Fruit fly (Drosophila melanogaster): ENCODE data around the gene CG31798.

Gene CG31798

DNA sequence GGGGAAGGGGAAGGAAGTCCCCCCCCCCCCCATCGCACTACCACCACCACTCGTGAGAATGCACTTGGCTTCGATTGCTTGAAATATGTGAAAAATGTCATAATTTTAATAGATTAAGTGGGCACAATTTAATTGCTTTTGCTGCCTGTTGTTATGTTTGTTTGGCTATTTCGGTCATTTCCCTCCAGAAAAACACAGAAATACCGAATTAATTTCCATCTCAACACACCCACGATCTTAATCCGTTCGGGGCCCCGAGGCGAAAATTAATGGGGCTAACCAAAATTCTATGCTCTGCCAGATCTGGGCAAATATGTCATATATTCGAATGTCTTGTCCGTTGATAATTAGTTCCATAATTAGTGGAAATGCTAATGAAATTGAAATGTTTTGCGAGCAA, 28.7 kb downstream of the CG31798 start:
- no peak for TF ChIP-seq EcR (GFP tag; optimal IDR thresholded peaks at IDR 0.05)
- no peak for TF ChIP-seq D1 (tag; optimal IDR thresholded peaks at IDR 0.05)
- TF ChIP-seq gl (tag; optimal IDR thresholded peaks at IDR 0.05), result no peak
- TF ChIP-seq CG13204 (GFP tag; optimal IDR thresholded peaks at IDR 0.05), result no peak
- TF ChIP-seq CG15710 (tag; optimal IDR thresholded peaks at IDR 0.05), result no peak

DNA sequence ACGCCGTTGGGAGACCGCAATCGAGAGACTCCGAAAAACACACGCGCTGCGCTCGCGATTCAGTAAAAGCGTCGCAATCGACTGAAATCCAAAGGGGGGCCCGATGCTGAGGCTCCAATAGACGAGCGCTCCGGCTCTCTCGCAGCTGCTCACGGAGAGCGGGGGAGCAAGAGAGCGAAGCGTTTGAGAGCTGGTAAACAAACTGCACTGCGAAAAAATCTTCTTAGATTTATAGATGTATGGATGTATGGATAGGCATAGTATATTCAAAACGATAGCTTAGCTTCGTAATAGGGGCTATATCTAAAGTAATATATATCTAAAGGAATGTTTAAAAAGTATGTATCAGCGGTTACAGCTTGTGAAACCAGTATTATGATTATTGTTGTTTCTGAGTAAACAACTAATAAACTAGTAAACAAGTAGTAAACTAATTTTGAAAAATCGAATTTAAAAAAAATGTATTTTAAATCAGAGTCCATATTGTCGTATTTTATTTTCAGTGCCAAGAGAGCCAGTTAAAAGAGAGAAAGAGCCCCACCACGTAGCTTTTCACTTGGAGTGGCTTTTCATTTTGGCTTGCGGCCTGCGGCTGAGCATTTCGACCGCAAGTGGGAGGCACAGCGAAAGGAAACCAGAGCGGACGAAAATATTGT, 29.6 kb downstream of the CG31798 start, which contains the start of the genes Alp12 and CG13085:
Alp12 (plus strand) TSS at position 584 of the 656 bp plus-strand sequence.
CG13085 (plus strand) TSS at position 584 of the 656 bp plus-strand sequence.
- peak; percentile 93 for TF ChIP-seq CG34367 (tag; optimal IDR thresholded peaks at IDR 0.05)
- peak; percentile 96 for TF ChIP-seq CG4496 (GFP tag; IDR thresholded peaks at IDR 0.05)
- peak; percentile 92 for TF ChIP-seq CG10348 (GFP tag; IDR thresholded peaks at IDR 0.05)
- TF ChIP-seq EcR (GFP tag; optimal IDR thresholded peaks at IDR 0.05), result peak; percentile 18
- TF ChIP-seq CG15710 (tag; optimal IDR thresholded peaks at IDR 0.05), result peak; percentile 94
- peak; percentile 74 for TF ChIP-seq CG13204 (GFP tag; optimal IDR thresholded peaks at IDR 0.05)
- peak; percentile 79 for TF ChIP-seq fd96Ca (GFP tag; IDR thresholded peaks at IDR 0.05)
- peak; percentile 100 for TF ChIP-seq CG14655 (GFP tag; optimal IDR thresholded peaks at IDR 0.05)
- peak; percentile 97 for TF ChIP-seq CG9948 (tag; optimal IDR thresholded peaks at IDR 0.05)
- peak; percentile 95 for TF ChIP-seq Ets98B (GFP tag; IDR thresholded peaks at IDR 0.05)
- peak; percentile 89 for TF ChIP-seq D1 (tag; optimal IDR thresholded peaks at IDR 0.05)
- TF ChIP-seq Snoo (tag; optimal IDR thresholded peaks at IDR 0.05), result peak; percentile 93
- peak; percentile 95 for TF ChIP-seq Pif1B (GFP tag; optimal IDR thresholded peaks at IDR 0.05)
- peak; percentile 99 for TF ChIP-seq CG8301 (tag; optimal IDR thresholded peaks at IDR 0.05)
- peak; percentile 95 for TF ChIP-seq CG8159 (tag; optimal IDR thresholded peaks at IDR 0.05)
- peak; percentile 96 for TF ChIP-seq Pif1A (GFP tag; optimal IDR thresholded peaks at IDR 0.05)
- TF ChIP-seq gl (tag; optimal IDR thresholded peaks at IDR 0.05), result peak; percentile 75
- TF ChIP-seq CG32121 (GFP tag; IDR thresholded peaks at IDR 0.05), result peak; percentile 97
- TF ChIP-seq rn (GFP tag; IDR thresholded peaks at IDR 0.05), result peak; percentile 91
- peak; percentile 93 for TF ChIP-seq CG17806 (tag; optimal IDR thresholded peaks at IDR 0.05)
- TF ChIP-seq CG12605 (GFP tag; IDR thresholded peaks at IDR 0.05), result peak; percentile 87

DNA sequence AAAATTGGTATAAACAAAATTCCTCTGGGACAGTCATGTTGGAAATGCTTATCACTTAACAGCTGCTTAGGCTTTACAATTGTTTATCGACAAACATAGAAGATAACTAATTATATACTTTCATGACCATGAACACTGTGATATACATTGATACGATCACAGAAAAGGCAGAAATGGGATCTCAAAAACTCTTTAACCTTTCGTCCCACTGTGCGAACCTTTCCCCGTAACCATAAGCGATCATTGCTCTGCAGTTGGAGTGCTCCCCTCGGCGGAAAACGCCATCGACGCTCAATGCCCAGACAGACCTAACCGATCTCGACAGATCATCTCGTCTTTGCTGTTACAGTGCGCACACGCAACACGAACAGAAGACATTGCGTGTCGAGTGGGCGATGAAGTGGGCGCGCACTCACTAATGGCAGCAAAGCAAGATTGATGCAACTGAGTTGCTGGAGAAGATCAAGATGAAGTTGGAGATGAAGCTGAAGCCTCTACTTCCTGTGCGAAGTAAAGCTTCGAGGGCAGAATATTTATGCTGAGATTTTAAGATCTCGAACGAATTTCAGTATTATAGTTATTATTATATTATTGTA, 30.4 kb downstream of the CG31798 start:
- no peak for TF ChIP-seq Pif1B (GFP tag; optimal IDR thresholded peaks at IDR 0.05)
- TF ChIP-seq CG4496 (GFP tag; IDR thresholded peaks at IDR 0.05), result no peak
- TF ChIP-seq fd96Ca (GFP tag; IDR thresholded peaks at IDR 0.05), result 0 out of 3 replicates have a peak, but pooled peaks have one; percentile 57
- TF ChIP-seq CG8301 (tag; optimal IDR thresholded peaks at IDR 0.05), result peak; percentile 19
- no peak for TF ChIP-seq CG17806 (tag; optimal IDR thresholded peaks at IDR 0.05)
- no peak for TF ChIP-seq CG15710 (tag; optimal IDR thresholded peaks at IDR 0.05)
- TF ChIP-seq CG10348 (GFP tag; IDR thresholded peaks at IDR 0.05), result no peak
- no peak for TF ChIP-seq CG12605 (GFP tag; IDR thresholded peaks at IDR 0.05)
- peak; percentile 41 for TF ChIP-seq EcR (GFP tag; optimal IDR thresholded peaks at IDR 0.05)
- TF ChIP-seq CG9948 (tag; optimal IDR thresholded peaks at IDR 0.05), result no peak

DNA sequence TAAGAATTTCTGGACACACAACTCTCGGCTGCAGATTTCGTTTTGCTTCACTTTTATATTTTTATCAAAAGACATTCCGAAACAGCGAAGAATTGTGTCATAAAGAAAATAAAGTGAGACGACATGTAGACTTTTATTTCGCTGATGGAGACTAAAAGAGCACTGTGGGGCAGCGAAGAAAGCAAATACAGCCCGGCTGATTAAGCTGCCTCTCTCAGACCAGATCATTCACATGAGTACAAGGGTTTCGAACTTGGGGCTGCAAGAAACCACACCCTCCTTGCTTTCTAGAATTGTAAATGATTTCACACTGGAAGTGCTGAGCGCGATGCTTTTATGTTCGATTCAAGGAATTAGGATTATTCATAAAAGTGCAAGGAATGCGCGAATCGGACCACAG, 31.1 kb downstream of the CG31798 start:
- TF ChIP-seq CG13204 (GFP tag; optimal IDR thresholded peaks at IDR 0.05) (no peak), CG15710 (tag; optimal IDR thresholded peaks at IDR 0.05) (no peak), rn (GFP tag; IDR thresholded peaks at IDR 0.05) (no peak), gl (tag; optimal IDR thresholded peaks at IDR 0.05) (peak; percentile 26), CG8159 (tag; optimal IDR thresholded peaks at IDR 0.05) (no peak), CG4496 (GFP tag; IDR thresholded peaks at IDR 0.05) (no peak), Pif1B (GFP tag; optimal IDR thresholded peaks at IDR 0.05) (no peak), CG12605 (GFP tag; IDR thresholded peaks at IDR 0.05) (peak; percentile 38; the same call in 1 of the 2 replicates), fd96Ca (GFP tag; IDR thresholded peaks at IDR 0.05) (no peak), Ets98B (GFP tag; IDR thresholded peaks at IDR 0.05) (no peak), EcR (GFP tag; optimal IDR thresholded peaks at IDR 0.05) (peak; percentile 58)

DNA sequence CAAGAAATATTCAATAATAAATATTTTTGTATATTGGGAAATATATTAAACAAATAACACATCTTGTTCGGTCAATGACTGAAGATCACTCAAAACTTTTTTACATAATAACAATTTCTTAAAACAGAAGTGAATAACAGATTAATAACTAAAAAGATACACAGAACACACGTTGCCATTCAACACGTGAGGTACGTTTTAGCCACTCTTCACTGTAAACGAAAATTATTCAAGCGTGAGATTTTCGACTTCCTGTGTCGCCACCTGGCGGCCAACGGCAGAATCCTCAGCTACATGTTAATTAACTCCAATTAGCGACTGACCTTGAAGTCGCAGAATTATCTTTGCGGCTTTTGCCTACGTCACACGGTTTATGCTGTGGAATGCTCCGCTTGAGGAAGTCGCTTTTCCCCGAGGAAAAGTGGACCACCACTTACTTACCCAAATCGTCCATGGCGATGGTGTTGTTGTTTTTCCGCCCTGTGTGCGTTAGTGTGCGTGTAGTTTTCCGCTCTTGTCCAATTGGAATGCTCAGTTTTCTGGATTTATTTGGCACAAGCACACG, 31.9 kb downstream of the CG31798 start:
- TF ChIP-seq Pif1B (GFP tag; optimal IDR thresholded peaks at IDR 0.05) (peak; percentile 5), CG4496 (GFP tag; IDR thresholded peaks at IDR 0.05) (peak; percentile 68; the same call in 2 of the 3 replicates), D1 (tag; optimal IDR thresholded peaks at IDR 0.05) (peak; percentile 15), fd96Ca (GFP tag; IDR thresholded peaks at IDR 0.05) (no peak; the same call in 2 of the 3 replicates), CG32121 (GFP tag; IDR thresholded peaks at IDR 0.05) (no peak), CG8301 (tag; optimal IDR thresholded peaks at IDR 0.05) (peak; percentile 23), EcR (GFP tag; optimal IDR thresholded peaks at IDR 0.05) (no peak), rn (GFP tag; IDR thresholded peaks at IDR 0.05) (no peak), CG10348 (GFP tag; IDR thresholded peaks at IDR 0.05) (no peak), CG13204 (GFP tag; optimal IDR thresholded peaks at IDR 0.05) (no peak), CG34367 (tag; optimal IDR thresholded peaks at IDR 0.05) (peak; percentile 39), CG8159 (tag; optimal IDR thresholded peaks at IDR 0.05) (peak; percentile 48), CG14655 (GFP tag; optimal IDR thresholded peaks at IDR 0.05) (peak; percentile 45), Snoo (tag; optimal IDR thresholded peaks at IDR 0.05) (peak; percentile 55), CG17806 (tag; optimal IDR thresholded peaks at IDR 0.05) (peak; percentile 54), Ets98B (GFP tag; IDR thresholded peaks at IDR 0.05) (peak; percentile 39; the same call in 1 of the 2 replicates), CG9948 (tag; optimal IDR thresholded peaks at IDR 0.05) (peak; percentile 36), Pif1A (GFP tag; optimal IDR thresholded peaks at IDR 0.05) (peak; percentile 37), gl (tag; optimal IDR thresholded peaks at IDR 0.05) (no peak), CG12605 (GFP tag; IDR thresholded peaks at IDR 0.05) (no peak), CG15710 (tag; optimal IDR thresholded peaks at IDR 0.05) (peak; percentile 32)

All from whole organism, pupa.